Fruit fly (Drosophila melanogaster) Kc167 (cell line): ENCODE results near the gene CG5746.

Experiments
- Myc ChIP-seq: fragments of >200 bp; optimal IDR thresholded peaks from 2 replicates; lab custom pipeline; 2017; ENCODE audit warnings: missing external identifiers
- Sin3A ChIP-seq: fragments of >200 bp; optimal IDR thresholded peaks from 2 replicates; lab custom pipeline; 2018; ENCODE audit warnings: missing external identifiers
- h ChIP-seq: fragments of >200 bp; optimal IDR thresholded peaks from 3 replicates; lab custom pipeline; 2018; ENCODE audit warnings: missing external identifiers
- insv ChIP-seq: fragments of >200 bp; optimal IDR thresholded peaks from 3 replicates; lab custom pipeline; 2018; ENCODE audit warnings: missing external identifiers
- psq ChIP-seq: fragments of >200 bp; optimal IDR thresholded peaks from 2 replicates; lab custom pipeline; 2017; ENCODE audit warnings: missing external identifiers

DNA sequence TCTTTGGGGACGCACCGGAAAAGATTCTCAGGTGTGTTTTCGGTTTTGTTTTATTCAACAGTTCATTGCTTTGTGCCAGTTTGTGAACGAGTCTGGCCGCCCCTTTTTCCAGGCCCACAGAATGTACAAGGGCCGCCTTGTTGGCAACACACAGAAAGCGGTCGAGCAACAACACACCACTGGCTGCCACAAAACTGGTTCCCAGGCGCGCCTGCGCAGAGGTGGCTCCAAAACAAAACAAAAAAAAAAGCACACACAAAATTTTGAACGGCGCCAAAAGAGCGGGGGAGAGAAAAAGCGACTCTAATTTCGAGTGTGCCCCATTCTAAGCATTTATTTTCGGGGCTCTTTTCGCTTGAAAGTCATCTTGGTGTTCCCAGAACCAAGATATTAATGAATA lies 49.4 kb downstream of the CG5746 start:
- no peak for TF ChIP-seq psq (lab: Kevin White, UChicago)
- no peak for TF ChIP-seq insv (lab: Kevin White, UChicago)
- TF ChIP-seq Myc, result no peak
- no peak for TF ChIP-seq h
- no peak for TF ChIP-seq Sin3A
